Fruit fly (Drosophila melanogaster) whole organism, wandering third instar larva: ENCODE measurements around the gene TwdlO.

Experiments
- Myc ChIP-seq: fragments of >200 bp; optimal IDR thresholded peaks from 2 replicates; lab custom pipeline; 2017
- fru ChIP-seq: fragments of 200-800 bp; sonication (Bioruptor generic); optimal IDR thresholded peaks from 3 replicates; lab custom pipeline; 2016; ENCODE audit warnings: missing biosample characterization, mild to moderate bottlenecking, missing genetic modification characterization
- h ChIP-seq: fragments of 200-800 bp; sonication (Bioruptor generic); optimal IDR thresholded peaks from 3 replicates; lab custom pipeline; 2016; ENCODE audit warnings: missing biosample characterization, mild to moderate bottlenecking, missing genetic modification characterization

DNA sequence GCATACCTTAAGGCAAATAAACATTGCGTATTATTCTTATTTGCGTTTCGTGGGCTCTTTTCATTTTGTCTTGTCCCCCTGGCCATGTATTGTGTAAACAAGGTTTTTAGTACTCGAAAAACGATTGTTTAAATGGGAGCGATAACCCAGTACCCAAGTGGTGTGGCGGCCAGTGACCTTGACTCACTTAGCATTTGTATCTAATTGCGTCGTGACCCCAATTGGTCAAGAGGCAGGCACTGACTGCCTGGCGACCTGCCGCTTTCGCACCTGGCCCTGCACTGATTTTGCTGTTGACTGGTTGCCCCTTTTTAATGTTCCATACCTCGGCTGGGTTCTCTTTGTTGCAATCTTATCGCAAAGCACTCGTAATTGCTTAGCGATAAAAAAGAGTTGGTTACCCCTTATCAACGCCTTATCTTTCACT is 38.4 kb downstream of the TwdlO start:
- TF ChIP-seq h: peak; percentile 61
- TF ChIP-seq fru: peak; percentile 32
- TF ChIP-seq Myc: no peak
